Worm (Caenorhabditis elegans) whole organism, L4 larva: Measurements from ENCODE around the gene F01D5.8.
"Not testable (repeated sequence)": the region's sequence is repeated elsewhere in the genome, so short reads cannot be mapped to it uniquely, and the experiment has no call there.

Experiments used
- F10B5.3 ChIP-seq: sonication (generic microtip); optimal IDR thresholded peaks from 2 replicates; lab custom pipeline; 2016; ENCODE audit warnings: mild to moderate bottlenecking, missing genetic modification characterization, missing compliant biosample characterization
- F26F4.8 ChIP-seq: fragments of 200-800 bp; sonication (Bioruptor generic); conservative IDR thresholded peaks from 2 replicates; pipeline ENCODE4 v1.3.6; 2022; ENCODE audit warnings: missing genetic modification characterization, missing compliant biosample characterization
- Y5F2A.4 ChIP-seq: fragments of 200-800 bp; sonication (Bioruptor generic); optimal IDR thresholded peaks from 2 replicates; lab custom pipeline; 2018; ENCODE audit warnings: mild to moderate bottlenecking, missing genetic modification characterization, missing compliant biosample characterization
- aha-1 ChIP-seq: fragments of 150-350 bp; peaks from one replicate; lab custom pipeline; 2014; ENCODE audit warnings: missing biosample characterization, missing genetic modification characterization
- arid-1 ChIP-seq: fragments of 200-800 bp; sonication (Bioruptor generic); conservative IDR thresholded peaks from 2 replicates; pipeline ENCODE4 v1.3.6; 2022; ENCODE audit warnings: missing genetic modification reagents, missing genetic modification characterization, missing compliant biosample characterization
- attf-4 ChIP-seq: sonication (generic microtip); optimal IDR thresholded peaks from 3 replicates; lab custom pipeline; 2017; ENCODE audit warnings: missing biosample characterization, missing genetic modification characterization
- ces-1 ChIP-seq: fragments of 150-350 bp; sonication (generic microtip); optimal IDR thresholded peaks from 4 replicates; lab custom pipeline; 2014; ENCODE audit warnings: missing biosample characterization, missing genetic modification reagents, missing genetic modification characterization
- ctbp-1 ChIP-seq: fragments of 200-800 bp; sonication (Bioruptor generic); IDR thresholded peaks from 2 replicates; pipeline ENCODE4 v1.3.6; 2022; ENCODE audit warnings: missing genetic modification reagents, missing genetic modification characterization, missing compliant biosample characterization
- dmd-6 ChIP-seq: fragments of 200-800 bp; sonication (Bioruptor generic); IDR thresholded peaks from 2 replicates; pipeline ENCODE4 v1.3.6; 2022; ENCODE audit warnings: missing genetic modification reagents, missing genetic modification characterization, missing compliant biosample characterization
- dmd-9 ChIP-seq: fragments of 200-800 bp; sonication (Bioruptor generic); IDR thresholded peaks from 2 replicates; pipeline ENCODE4 v1.3.6; 2022; ENCODE audit warnings: missing genetic modification reagents, missing genetic modification characterization, missing compliant biosample characterization
- duxl-1 ChIP-seq: sonication (generic microtip); optimal IDR thresholded peaks from 2 replicates; lab custom pipeline; 2016; ENCODE audit warnings: mild to moderate bottlenecking, missing genetic modification characterization, moderate library complexity, missing compliant biosample characterization; ENCODE audit not compliant: poor library complexity
- egl-43 ChIP-seq: fragments of 200-800 bp; sonication (Bioruptor generic); IDR thresholded peaks from 2 replicates; pipeline ENCODE4 v1.3.6; 2022; ENCODE audit warnings: missing genetic modification reagents, missing genetic modification characterization, missing compliant biosample characterization
- fkh-10 ChIP-seq: fragments of 150-350 bp; optimal IDR thresholded peaks from 2 replicates; lab custom pipeline; 2014; ENCODE audit warnings: missing biosample characterization, missing genetic modification reagents, missing genetic modification characterization
- hif-1 ChIP-seq, 2 experiments: sonication (generic microtip); optimal IDR thresholded peaks; 2 replicates each; lab custom pipeline; 2016 to 2017; ENCODE audit warnings: missing compliant biosample characterization in 2 of 2, missing genetic modification characterization in 2 of 2, missing genetic modification reagents in 2 of 2, missing genotype in 2 of 2, mild to moderate bottlenecking in 1 of 2
- hlh-30 ChIP-seq: sonication (generic microtip); optimal IDR thresholded peaks from 2 replicates; lab custom pipeline; 2017; ENCODE audit warnings: antibody characterized with exemption, mild to moderate bottlenecking, missing genetic modification characterization, missing compliant biosample characterization; ENCODE audit not compliant: insufficient read depth
- hmg-1.1 ChIP-seq: fragments of 200-800 bp; sonication (Bioruptor generic); IDR thresholded peaks from 2 replicates; pipeline ENCODE4 v1.3.6; 2022; ENCODE audit warnings: missing genetic modification reagents, missing genetic modification characterization, missing compliant biosample characterization
- lin-1 ChIP-seq: fragments of 200-800 bp; sonication (Bioruptor generic); IDR thresholded peaks from 2 replicates; pipeline ENCODE4 v1.3.6; 2022; ENCODE audit warnings: missing genetic modification reagents, missing genetic modification characterization, missing compliant biosample characterization
- lin-15B ChIP-seq: fragments of 150-350 bp; sonication (generic microtip); optimal IDR thresholded peaks from 3 replicates; lab custom pipeline; 2014; ENCODE audit warnings: missing biosample characterization, missing genetic modification characterization
- lin-29 ChIP-seq: fragments of 200-800 bp; sonication (Bioruptor generic); IDR thresholded peaks from 2 replicates; pipeline ENCODE4 v1.3.6; 2022; ENCODE audit warnings: missing genetic modification reagents, missing genetic modification characterization, missing compliant biosample characterization
- lin-38 ChIP-seq: fragments of 200-800 bp; sonication (Bioruptor generic); IDR thresholded peaks from 2 replicates; pipeline ENCODE4 v1.3.6; 2022; ENCODE audit warnings: missing genetic modification reagents, missing genetic modification characterization, missing compliant biosample characterization
- lsy-2 ChIP-seq, 2 experiments: fragments of 150-350 bp in 1 of 2; sonication (generic microtip) in 1 of 2; optimal IDR thresholded peaks; 2 replicates each; lab custom pipeline; 2014 to 2017; ENCODE audit warnings: missing biosample characterization in 2 of 2, missing genetic modification characterization in 2 of 2
- madf-5 ChIP-seq, 2 experiments: fragments of 200-800 bp; sonication (Bioruptor generic); IDR thresholded peaks; 2 replicates each; pipeline ENCODE4 v1.3.6; 2022; ENCODE audit warnings: missing compliant biosample characterization in 2 of 2, missing genetic modification characterization in 2 of 2
- madf-9 ChIP-seq: fragments of 200-800 bp; sonication (Bioruptor generic); conservative IDR thresholded peaks from 2 replicates; pipeline ENCODE4 v1.3.6; 2022; ENCODE audit warnings: missing genetic modification reagents, missing genetic modification characterization, missing compliant biosample characterization
- mdl-1 ChIP-seq, 2 experiments: fragments of 150-350 bp in 1 of 2; sonication (generic microtip) in 1 of 2; optimal IDR thresholded peaks; 2 replicates each; lab custom pipeline; 2014 to 2017; ENCODE audit warnings: missing biosample characterization in 2 of 2, missing genetic modification characterization in 2 of 2
- mes-2 ChIP-seq: sonication (generic microtip); optimal IDR thresholded peaks from 2 replicates; lab custom pipeline; 2016; ENCODE audit warnings: missing genotype, mild to moderate bottlenecking, missing genetic modification characterization, missing compliant biosample characterization; ENCODE audit not compliant: poor library complexity, severe bottlenecking
- mxl-3 ChIP-seq: fragments of 200-800 bp; sonication (Bioruptor generic); optimal IDR thresholded peaks from 2 replicates; lab custom pipeline; 2018; ENCODE audit warnings: mild to moderate bottlenecking, missing genetic modification characterization, missing compliant biosample characterization
- nhr-102 ChIP-seq: sonication (generic microtip); optimal IDR thresholded peaks from 2 replicates; lab custom pipeline; 2016; ENCODE audit warnings: mild to moderate bottlenecking, missing genetic modification characterization, moderate library complexity, missing compliant biosample characterization
- nhr-42 ChIP-seq: fragments of 200-800 bp; sonication (Bioruptor generic); IDR thresholded peaks from 2 replicates; pipeline ENCODE4 v1.3.6; 2022; ENCODE audit warnings: missing genetic modification characterization, missing compliant biosample characterization
- nhr-48 ChIP-seq: sonication (generic microtip); optimal IDR thresholded peaks from 2 replicates; lab custom pipeline; 2016; ENCODE audit warnings: mild to moderate bottlenecking, missing genetic modification characterization, missing compliant biosample characterization
- nhr-6 ChIP-seq: fragments of 150-350 bp; optimal IDR thresholded peaks from 2 replicates; lab custom pipeline; 2014; ENCODE audit warnings: missing biosample characterization, missing genetic modification characterization
- nhr-77 ChIP-seq: fragments of 150-350 bp; optimal IDR thresholded peaks from 2 replicates; lab custom pipeline; 2014; ENCODE audit warnings: missing biosample characterization, missing genetic modification characterization
- php-3 ChIP-seq: fragments of 200-800 bp; sonication (Bioruptor generic); IDR thresholded peaks from 2 replicates; pipeline ENCODE4 v1.3.6; 2022; ENCODE audit warnings: missing genetic modification reagents, missing genetic modification characterization, missing compliant biosample characterization
- saeg-2 ChIP-seq: fragments of 200-800 bp; sonication (Bioruptor generic); IDR thresholded peaks from 2 replicates; pipeline ENCODE4 v1.3.6; 2022; ENCODE audit warnings: missing genetic modification reagents, missing genetic modification characterization, missing compliant biosample characterization
- sdz-12 ChIP-seq: fragments of 200-800 bp; sonication (Bioruptor generic); optimal IDR thresholded peaks from 2 replicates; lab custom pipeline; 2018; ENCODE audit warnings: mild to moderate bottlenecking, missing genetic modification characterization, missing compliant biosample characterization
- set-16 ChIP-seq: fragments of 200-800 bp; sonication (Bioruptor generic); IDR thresholded peaks from 2 replicates; pipeline ENCODE4 v1.3.6; 2022; ENCODE audit warnings: missing genetic modification reagents, missing genetic modification characterization, missing compliant biosample characterization
- spr-1 ChIP-seq: sonication (generic microtip); optimal IDR thresholded peaks from 2 replicates; lab custom pipeline; 2016; ENCODE audit warnings: mild to moderate bottlenecking, missing genetic modification characterization, missing compliant biosample characterization
- tra-1 ChIP-seq: fragments of 200-800 bp; sonication (Bioruptor generic); IDR thresholded peaks from 2 replicates; pipeline ENCODE4 v1.3.6; 2022; ENCODE audit warnings: missing genetic modification reagents, missing genetic modification characterization, missing compliant biosample characterization
- unc-130 ChIP-seq: sonication (generic microtip); optimal IDR thresholded peaks from 2 replicates; lab custom pipeline; 2016; ENCODE audit warnings: missing genetic modification reagents, missing genetic modification characterization, missing compliant biosample characterization
- unc-62 ChIP-seq, 3 experiments: fragments of 150-350 bp in 1 of 3; sonication (generic microtip); optimal IDR thresholded peaks in 2 of 3; peaks in 1 of 3; 1 replicate in 1 of 3; 2 replicates in 2 of 3; lab custom pipeline; 2014 to 2017; ENCODE audit warnings: missing biosample characterization in 3 of 3, missing genetic modification characterization in 3 of 3, missing genetic modification reagents in 3 of 3, missing genotype in 1 of 3

F01D5.8 gene

DNA sequence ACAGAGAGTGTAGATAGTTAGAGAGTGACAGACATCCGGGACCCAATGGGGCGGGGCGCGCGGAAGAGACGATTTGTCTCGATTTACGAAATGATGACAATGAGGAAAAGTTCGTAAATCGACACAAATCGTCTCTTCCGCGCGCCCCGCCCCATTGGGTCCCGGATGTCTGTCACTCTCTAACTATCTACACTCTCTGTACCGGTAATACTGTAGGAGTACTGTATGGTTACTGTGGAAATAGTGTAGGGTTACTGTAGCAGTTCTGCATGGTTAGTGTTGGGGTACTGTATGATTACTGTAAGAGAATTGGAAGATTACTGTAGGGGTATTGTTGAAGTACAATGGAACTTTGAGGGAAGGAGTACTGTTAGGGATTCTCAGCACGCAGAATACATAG is 10.7 kb downstream of the F01D5.8 start, which contains the start of gene F01D5.10:
F01D5.10 (minus strand) TSS at position 101 of the 400 bp plus-strand sequence.
- not testable (repeated sequence) for TF ChIP-seq hif-1 (tag; optimal IDR thresholded peaks at IDR 0.05; lab: Kevin White, UChicago); nhr-48 (tag; lab: Kevin White, UChicago); mes-2 (tag; lab: Kevin White, UChicago)

DNA sequence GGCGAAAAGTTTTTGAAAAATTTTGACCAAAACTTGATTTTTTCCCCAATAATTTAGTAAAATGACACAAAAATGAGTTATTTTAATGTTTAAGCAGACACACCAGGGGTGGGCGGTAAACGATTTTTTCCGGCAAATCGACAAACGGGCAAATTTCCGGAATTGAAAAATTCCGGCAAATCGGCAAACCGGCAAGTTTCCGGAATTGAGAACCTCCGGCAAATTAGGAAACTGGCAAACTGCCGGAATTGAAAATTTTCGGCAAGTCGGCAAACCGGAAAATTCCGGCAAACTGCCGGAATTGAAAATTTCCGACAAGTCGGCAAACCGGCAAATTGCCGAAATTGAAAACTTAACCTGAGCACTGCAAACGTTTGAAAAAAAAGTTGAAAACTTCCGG is 22.2 kb downstream of the F01D5.8 start:
- TF ChIP-seq tra-1 (GFP tag; lab: Robert Waterston, UW) (peak; percentile 45; the same call in 1 of the 2 replicates), madf-5 (GFP tag; IDR thresholded peaks at IDR 0.05; lab: Robert Waterston, UW) (peak in 1 of 2 experiments; percentile 76; a peak in 2 of 4 replicates), spr-1 (tag; lab: Kevin White, UChicago) (no peak), nhr-42 (GFP tag; lab: Robert Waterston, UW) (peak; percentile 47; the same call in 1 of the 2 replicates), hmg-1.1 (GFP tag; lab: Robert Waterston, UW) (0 out of 2 replicates have a peak, but pooled peaks have one; percentile 12), arid-1 (GFP tag; lab: Robert Waterston, UW) (0 out of 2 replicates have a peak, but pooled peaks have one; percentile 15), madf-9 (GFP tag; lab: Robert Waterston, UW) (0 out of 2 replicates have a peak, but pooled peaks have one; percentile 27), set-16 (GFP tag; lab: Robert Waterston, UW) (peak; percentile 11; the same call in 1 of the 2 replicates), nhr-77 (tag; lab: Kevin White, UChicago) (no peak), ctbp-1 (GFP tag; lab: Robert Waterston, UW) (0 out of 2 replicates have a peak, but pooled peaks have one; percentile 32), lin-1 (GFP tag; lab: Robert Waterston, UW) (no peak), F26F4.8 (GFP tag; lab: Robert Waterston, UW) (no peak), saeg-2 (no peak), php-3 (no peak), nhr-102 (peak; percentile 13)

DNA sequence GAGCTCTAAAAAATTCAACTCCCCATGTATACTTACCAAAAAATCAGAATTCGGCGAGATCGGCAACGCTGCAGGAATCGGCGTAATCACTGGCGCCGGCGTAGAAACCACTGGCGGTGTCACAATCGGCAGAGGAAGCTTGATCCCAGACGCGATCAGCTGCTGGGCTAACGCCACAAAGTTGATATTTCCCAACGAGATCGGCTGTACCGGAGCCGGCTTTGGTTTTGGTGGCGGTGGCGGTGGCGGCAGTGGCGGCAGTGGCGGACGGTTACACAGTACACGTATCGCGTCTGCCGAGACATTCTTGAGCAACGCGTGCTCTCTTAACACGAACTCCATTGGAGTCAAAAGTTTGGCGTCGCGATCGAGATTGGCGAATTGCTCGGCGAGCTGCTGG is 24.1 kb downstream of the F01D5.8 start:
- TF ChIP-seq set-16 (GFP tag; lab: Robert Waterston, UW) (peak; percentile 81), nhr-42 (GFP tag; lab: Robert Waterston, UW) (0 out of 2 replicates have a peak, but pooled peaks have one; percentile 9), Y5F2A.4 (no peak)
- TF ChIP-seq, all 104 proteins: peak for 2

DNA sequence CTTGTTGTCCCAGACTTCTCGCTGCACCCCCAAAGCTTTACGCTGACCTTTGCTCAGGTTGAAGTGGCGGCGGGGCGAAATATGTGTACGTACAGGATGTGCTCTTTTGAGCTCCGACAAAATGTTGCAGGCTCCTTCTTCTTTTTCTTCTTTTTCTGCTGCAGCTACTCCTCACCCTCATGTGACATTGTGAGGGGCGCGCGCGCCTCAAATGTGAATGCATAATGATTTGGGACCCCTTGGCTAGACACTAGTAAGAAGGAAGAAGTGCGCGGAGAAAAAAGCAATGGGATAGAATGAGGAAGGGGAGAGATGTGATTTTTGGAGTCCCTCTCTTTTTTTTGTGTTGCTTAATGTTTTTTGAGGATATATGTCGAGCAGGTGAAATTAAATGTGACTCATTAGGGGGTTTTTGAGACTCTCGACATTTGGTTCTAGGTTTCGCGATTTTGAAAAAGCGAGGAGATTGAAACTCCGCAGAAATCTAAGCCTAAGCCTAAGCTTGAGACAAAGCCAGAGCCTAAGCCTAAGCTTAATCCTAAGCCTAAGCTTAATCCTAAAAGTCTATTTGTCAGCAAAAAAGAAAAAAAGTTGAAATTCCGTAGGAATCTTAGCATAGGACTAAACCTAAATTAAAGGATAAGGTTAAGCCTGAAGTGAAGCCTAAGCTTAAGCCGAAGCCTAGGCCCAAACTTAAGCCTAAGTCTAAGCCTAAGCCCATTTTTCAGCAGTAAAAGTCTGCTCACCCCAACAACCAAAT is 26.4 kb downstream of the F01D5.8 start:
- no peak for TF ChIP-seq Y5F2A.4
- peak; percentile 32 to 46 for TF ChIP-seq lsy-2 (tag; optimal IDR thresholded peaks at IDR 0.05; lab: Kevin White, UChicago)
- no peak for TF ChIP-seq unc-130 (GFP tag; lab: Kevin White, UChicago)
- peak; percentile 45 for TF ChIP-seq mes-2 (tag; lab: Kevin White, UChicago)
- no peak for TF ChIP-seq F10B5.3 (tag; lab: Kevin White, UChicago)
- peak; percentile 83 for TF ChIP-seq hlh-30
- no peak for TF ChIP-seq mxl-3 (GFP tag; lab: Kevin White, UChicago)
- no peak for TF ChIP-seq lin-15B (tag; lab: Kevin White, UChicago)
- peak; percentile 29; the same call in 1 of the 2 replicates for TF ChIP-seq lin-38 (GFP tag; lab: Robert Waterston, UW)
- TF ChIP-seq dmd-6 (GFP tag; lab: Robert Waterston, UW), result peak; percentile 35
- TF ChIP-seq fkh-10 (GFP tag; lab: Kevin White, UChicago), result peak; percentile 32
- TF ChIP-seq ces-1, result no peak
- TF ChIP-seq tra-1 (GFP tag; lab: Robert Waterston, UW), result no peak
- TF ChIP-seq saeg-2, result no peak
- TF ChIP-seq duxl-1 (tag; lab: Kevin White, UChicago), result no peak
- 0 out of 2 replicates have a peak, but pooled peaks have one; percentile 32 for TF ChIP-seq dmd-9 (GFP tag; lab: Robert Waterston, UW)
- TF ChIP-seq aha-1 (tag; lab: Kevin White, UChicago), result peak; percentile 88
- TF ChIP-seq set-16 (GFP tag; lab: Robert Waterston, UW), result peak; percentile 27; the same call in 1 of the 2 replicates
- TF ChIP-seq mdl-1 (tag; optimal IDR thresholded peaks at IDR 0.05; lab: Kevin White, UChicago), result peak in 1 of 2 experiments; percentile 43
- no peak for TF ChIP-seq attf-4 (tag; lab: Kevin White, UChicago)
- no peak for TF ChIP-seq lin-29 (GFP tag; lab: Robert Waterston, UW)
- 0 out of 2 replicates have a peak, but pooled peaks have one; percentile 7 for TF ChIP-seq egl-43
- TF ChIP-seq sdz-12 (GFP tag; lab: Kevin White, UChicago), result no peak
- peak; percentile 48; the same call in 1 of the 2 replicates for TF ChIP-seq ctbp-1 (GFP tag; lab: Robert Waterston, UW)
- peak in 1 of 2 experiments; percentile 12 for TF ChIP-seq unc-62 (GFP tag; optimal IDR thresholded peaks at IDR 0.05 in 1 of 2; lab: Kevin White, UChicago)
- TF ChIP-seq unc-62 (tag; optimal IDR thresholded peaks at IDR 0.05; lab: Kevin White, UChicago), result no peak
- TF ChIP-seq nhr-6 (tag; lab: Kevin White, UChicago), result no peak
